Fruit fly (Drosophila melanogaster) whole organism, embryonic: ENCODE results near the gene Phb1.

Experiments used
- CG10267 ChIP-seq: fragments of 200-800 bp; sonication (Bioruptor generic); optimal IDR thresholded peaks from 2 replicates; lab custom pipeline; 2018; ENCODE audit warnings: missing biosample characterization, mild to moderate bottlenecking, missing genetic modification characterization, moderate library complexity
- CG10462 ChIP-seq: fragments of 200-800 bp; sonication (Bioruptor generic); optimal IDR thresholded peaks from 2 replicates; lab custom pipeline; 2016; ENCODE audit warnings: missing biosample characterization, missing genetic modification characterization
- CG11398 ChIP-seq: fragments of 200-800 bp; sonication (Bioruptor generic); optimal IDR thresholded peaks from 2 replicates; lab custom pipeline; 2016; ENCODE audit warnings: missing biosample characterization, missing genetic modification characterization
- CG12071 ChIP-seq: fragments of 200-800 bp; sonication (Bioruptor generic); optimal IDR thresholded peaks from 3 replicates; lab custom pipeline; 2018; ENCODE audit warnings: missing biosample characterization, mild to moderate bottlenecking, missing genetic modification characterization
- CG12744 ChIP-seq: fragments of 200-800 bp; sonication (Bioruptor generic); optimal IDR thresholded peaks from 2 replicates; lab custom pipeline; 2016; ENCODE audit warnings: missing biosample characterization, missing genetic modification characterization
- CG12769 ChIP-seq: fragments of 200-800 bp; sonication (Bioruptor generic); optimal IDR thresholded peaks from 2 replicates; lab custom pipeline; 2019; ENCODE audit warnings: missing biosample characterization, mild to moderate bottlenecking, missing genetic modification characterization, moderate library complexity
- CG13894 ChIP-seq: fragments of 200-800 bp; sonication (Bioruptor generic); optimal IDR thresholded peaks from 3 replicates; lab custom pipeline; 2018; ENCODE audit warnings: missing biosample characterization, mild to moderate bottlenecking, missing genetic modification characterization, moderate library complexity
- CG15479 ChIP-seq: fragments of 200-800 bp; sonication (Bioruptor generic); optimal IDR thresholded peaks from 3 replicates; lab custom pipeline; 2019; ENCODE audit warnings: missing biosample characterization, mild to moderate bottlenecking, missing genetic modification characterization, moderate library complexity
- CG15514 ChIP-seq: fragments of 200-800 bp; sonication (Bioruptor generic); optimal IDR thresholded peaks from 3 replicates; lab custom pipeline; 2017; ENCODE audit warnings: missing biosample characterization, missing genetic modification characterization, mild to moderate bottlenecking, moderate library complexity, missing genetic modification reagents
- CG17186 ChIP-seq: fragments of 200-800 bp; sonication (Bioruptor generic); optimal IDR thresholded peaks from 3 replicates; lab custom pipeline; 2017; ENCODE audit warnings: missing biosample characterization, missing genetic modification reagents, missing genetic modification characterization
- CG17912 ChIP-seq: fragments of 200-800 bp; sonication (Bioruptor generic); optimal IDR thresholded peaks from 2 replicates; lab custom pipeline; 2018; ENCODE audit warnings: missing biosample characterization, mild to moderate bottlenecking, missing genetic modification characterization
- CG18011 ChIP-seq: fragments of 200-800 bp; sonication (Bioruptor generic); optimal IDR thresholded peaks from 2 replicates; lab custom pipeline; 2017; ENCODE audit warnings: missing biosample characterization, missing genetic modification characterization, mild to moderate bottlenecking, moderate library complexity, missing genotype
- CG1832 ChIP-seq: fragments of 200-800 bp; sonication (Bioruptor generic); optimal IDR thresholded peaks from 2 replicates; lab custom pipeline; 2017; ENCODE audit warnings: missing biosample characterization, mild to moderate bottlenecking, missing genetic modification characterization, inconsistent platforms
- CG18599 ChIP-seq: fragments of 200-800 bp; sonication (Bioruptor generic); optimal IDR thresholded peaks from 3 replicates; lab custom pipeline; 2017; ENCODE audit warnings: missing biosample characterization, missing genetic modification characterization, mild to moderate bottlenecking, moderate library complexity, missing genetic modification reagents
- CG18619 ChIP-seq: fragments of 200-800 bp; sonication (Bioruptor generic); optimal IDR thresholded peaks from 3 replicates; lab custom pipeline; 2017; ENCODE audit warnings: missing biosample characterization, mild to moderate bottlenecking, missing genetic modification characterization
- CG33213 ChIP-seq: fragments of 200-800 bp; sonication (Bioruptor generic); optimal IDR thresholded peaks from 3 replicates; lab custom pipeline; 2016; ENCODE audit warnings: missing biosample characterization, missing genetic modification characterization
- CG4360 ChIP-seq: fragments of 200-800 bp; sonication (Bioruptor generic); IDR thresholded peaks from 2 replicates; pipeline ENCODE4 v1.3.6; 2022; ENCODE audit warnings: missing biosample characterization, missing genetic modification characterization
- CG5180 ChIP-seq: fragments of 200-800 bp; sonication (Bioruptor generic); optimal IDR thresholded peaks from 3 replicates; lab custom pipeline; 2017; ENCODE audit warnings: missing biosample characterization, missing genetic modification characterization, mild to moderate bottlenecking, moderate library complexity, missing genetic modification reagents
- CG8765 ChIP-seq: fragments of 200-800 bp; sonication (Bioruptor generic); IDR thresholded peaks from 2 replicates; pipeline ENCODE4 v1.3.6; 2022; ENCODE audit warnings: missing biosample characterization, missing genetic modification characterization
- CG9876 ChIP-seq: fragments of 200-800 bp; sonication (Bioruptor generic); optimal IDR thresholded peaks from 2 replicates; lab custom pipeline; 2016; ENCODE audit warnings: missing biosample characterization, missing genetic modification characterization
- CTCF ChIP-seq: fragments of 200-800 bp; sonication (Bioruptor generic); optimal IDR thresholded peaks from 2 replicates; lab custom pipeline; 2017; ENCODE audit warnings: missing biosample characterization, mild to moderate bottlenecking, missing genetic modification characterization, moderate library complexity
- CrebB ChIP-seq: fragments of 200-800 bp; sonication (Bioruptor generic); optimal IDR thresholded peaks from 3 replicates; lab custom pipeline; 2018; ENCODE audit warnings: missing biosample characterization, mild to moderate bottlenecking, missing genetic modification characterization
- Dll ChIP-seq: fragments of 200-800 bp; sonication (Bioruptor generic); IDR thresholded peaks from 4 replicates; pipeline ENCODE4 v1.3.6; 2022; ENCODE audit warnings: missing biosample characterization, missing genetic modification characterization; ENCODE audit not compliant: partially characterized antibody
- GATAe ChIP-seq: fragments of 200-800 bp; sonication (Bioruptor generic); conservative IDR thresholded peaks from 2 replicates; pipeline ENCODE4 v1.3.6; 2022; ENCODE audit warnings: missing biosample characterization, missing genetic modification characterization
- Lpt ChIP-seq: fragments of >200 bp; optimal IDR thresholded peaks from 2 replicates; lab custom pipeline; 2018; ENCODE audit warnings: missing biosample characterization, missing genetic modification characterization
- Mrtf ChIP-seq: fragments of 200-800 bp; sonication (Bioruptor generic); IDR thresholded peaks from 3 replicates; pipeline ENCODE4 v1.3.6; 2022; ENCODE audit warnings: missing biosample characterization, missing genetic modification characterization
- Scr ChIP-seq: fragments of 200-800 bp; sonication (Bioruptor generic); IDR thresholded peaks from 2 replicates; pipeline ENCODE4 v1.3.6; 2022; ENCODE audit warnings: missing biosample characterization, missing genetic modification characterization; ENCODE audit not compliant: partially characterized antibody
- abd-A ChIP-seq: fragments of 200-800 bp; sonication (Bioruptor generic); optimal IDR thresholded peaks from 3 replicates; lab custom pipeline; 2019; ENCODE audit warnings: missing biosample characterization, mild to moderate bottlenecking, missing genetic modification characterization, moderate library complexity
- ac ChIP-seq: fragments of 200-800 bp; sonication (Bioruptor generic); optimal IDR thresholded peaks from 3 replicates; lab custom pipeline; 2017; ENCODE audit warnings: missing biosample characterization, mild to moderate bottlenecking, missing genetic modification characterization
- bigmax ChIP-seq: fragments of 200-800 bp; sonication (Bioruptor generic); optimal IDR thresholded peaks from 2 replicates; lab custom pipeline; 2018; ENCODE audit warnings: missing biosample characterization, mild to moderate bottlenecking, missing genetic modification characterization
- br ChIP-seq: fragments of >200 bp; optimal IDR thresholded peaks from 2 replicates; lab custom pipeline; 2017
- danr ChIP-seq: fragments of 200-800 bp; sonication (Bioruptor generic); IDR thresholded peaks from 2 replicates; pipeline ENCODE4 v1.3.6; 2022; ENCODE audit warnings: missing biosample characterization, missing genetic modification characterization
- dimm ChIP-seq: fragments of 200-800 bp; sonication (Bioruptor generic); IDR thresholded peaks from 2 replicates; pipeline ENCODE4 v1.3.6; 2022; ENCODE audit warnings: missing biosample characterization, missing genetic modification characterization
- hb ChIP-seq: fragments of 200-800 bp; sonication (Bioruptor generic); IDR thresholded peaks from 3 replicates; pipeline ENCODE4 v1.3.6; 2022; ENCODE audit warnings: missing biosample characterization, missing genetic modification characterization; ENCODE audit not compliant: partially characterized antibody
- ken ChIP-seq: fragments of 200-800 bp; sonication (Bioruptor generic); IDR thresholded peaks from 3 replicates; pipeline ENCODE4 v1.3.6; 2022; ENCODE audit warnings: missing biosample characterization, missing genetic modification characterization
- klu ChIP-seq: fragments of 200-800 bp; sonication (Bioruptor generic); IDR thresholded peaks from 2 replicates; pipeline ENCODE4 v1.3.6; 2022; ENCODE audit warnings: missing biosample characterization, missing genetic modification characterization
- lola ChIP-seq, 3 experiments: fragments of >200 bp in 2 of 3; fragments of 200-800 bp in 1 of 3; sonication (Bioruptor generic) in 1 of 3; optimal IDR thresholded peaks; 2 replicates each; lab custom pipeline; 2017 to 2019; ENCODE audit warnings: missing biosample characterization in 3 of 3, missing genetic modification characterization in 3 of 3, mild to moderate bottlenecking in 1 of 3, moderate library complexity in 1 of 3
- lov ChIP-seq, 2 experiments: fragments of 200-800 bp in 1 of 2; fragments of >200 bp in 1 of 2; sonication (Bioruptor generic) in 1 of 2; IDR thresholded peaks in 1 of 2; optimal IDR thresholded peaks in 1 of 2; 2 replicates in 1 of 2; 3 replicates in 1 of 2; pipeline versions ENCODE4 v1.3.6 to Lab custom; 2017 to 2022; ENCODE audit warnings: missing biosample characterization in 1 of 2, missing genetic modification characterization in 1 of 2
- maf-S ChIP-seq: fragments of 200-800 bp; sonication (Bioruptor generic); optimal IDR thresholded peaks from 2 replicates; lab custom pipeline; 2016; ENCODE audit warnings: missing biosample characterization, missing genetic modification characterization
- mirr ChIP-seq: fragments of 200-800 bp; sonication (Bioruptor generic); optimal IDR thresholded peaks from 3 replicates; lab custom pipeline; 2018; ENCODE audit warnings: missing biosample characterization, mild to moderate bottlenecking, missing genetic modification characterization
- mld ChIP-seq: fragments of 200-800 bp; sonication (Bioruptor generic); IDR thresholded peaks from 3 replicates; pipeline ENCODE4 v1.3.6; 2022; ENCODE audit warnings: missing biosample characterization, missing genetic modification characterization; ENCODE audit not compliant: partially characterized antibody
- nau ChIP-seq: fragments of 200-800 bp; sonication (Bioruptor generic); optimal IDR thresholded peaks from 3 replicates; lab custom pipeline; 2017; ENCODE audit warnings: missing biosample characterization, mild to moderate bottlenecking, missing genetic modification characterization, missing genetic modification reagents
- phol ChIP-seq: fragments of 200-800 bp; sonication (Bioruptor generic); optimal IDR thresholded peaks from 3 replicates; lab custom pipeline; 2018; ENCODE audit warnings: missing biosample characterization, mild to moderate bottlenecking, missing genetic modification characterization, moderate library complexity
- sens-2 ChIP-seq: fragments of 200-800 bp; sonication (Bioruptor generic); IDR thresholded peaks from 2 replicates; pipeline ENCODE4 v1.3.6; 2022; ENCODE audit warnings: missing biosample characterization, missing genetic modification characterization
- tx ChIP-seq: fragments of 200-800 bp; sonication (Bioruptor generic); optimal IDR thresholded peaks from 2 replicates; lab custom pipeline; 2016; ENCODE audit warnings: missing biosample characterization, missing genetic modification characterization
- vvl ChIP-seq: fragments of 200-800 bp; sonication (Bioruptor generic); IDR thresholded peaks from 2 replicates; pipeline ENCODE4 v1.3.6; 2022; ENCODE audit warnings: missing biosample characterization, missing genetic modification characterization
- wor ChIP-seq: fragments of 200-800 bp; sonication (Bioruptor generic); IDR thresholded peaks from 2 replicates; pipeline ENCODE4 v1.3.6; 2022; ENCODE audit warnings: missing biosample characterization, missing genetic modification characterization
- z ChIP-seq: fragments of 200-800 bp; sonication (Bioruptor generic); IDR thresholded peaks from 3 replicates; pipeline ENCODE4 v1.3.6; 2022; ENCODE audit warnings: missing biosample characterization, missing genetic modification characterization
- zfh2 ChIP-seq: fragments of 200-800 bp; sonication (Bioruptor generic); optimal IDR thresholded peaks from 2 replicates; lab custom pipeline; 2016; ENCODE audit warnings: missing biosample characterization, missing genetic modification characterization

The Phb1 gene

dm6 chr2L:19141435-19142126 lies 17.9 kb upstream of the Phb1 start (continued):
- TF ChIP-seq maf-S = peak; percentile 56
- no peak for TF ChIP-seq CG4360
- TF ChIP-seq CG18011 (GFP tag; lab: Kevin White, UChicago) = peak; percentile 52
- TF ChIP-seq ken = no peak
- no peak for TF ChIP-seq Dll
- peak; percentile 53 for TF ChIP-seq CG33213 (GFP tag; lab: Kevin White, UChicago)
- TF ChIP-seq Mrtf (GFP tag; lab: Robert Waterston, UW) = 0 out of 3 replicates have a peak, but pooled peaks have one; percentile 43
- TF ChIP-seq CG18619 (GFP tag; lab: Kevin White, UChicago) = peak; percentile 74
- TF ChIP-seq tx (GFP tag; lab: Kevin White, UChicago) = peak; percentile 53
- peak; percentile 56 for TF ChIP-seq CG12744 (GFP tag; lab: Kevin White, UChicago)
- peak in 1 of 3 experiments; percentile 86 for TF ChIP-seq lola (GFP tag; optimal IDR thresholded peaks at IDR 0.05; lab: Kevin White, UChicago)
- no peak for TF ChIP-seq GATAe (GFP tag; lab: Robert Waterston, UW)
- no peak for TF ChIP-seq hb (GFP tag; lab: Robert Waterston, UW)
- TF ChIP-seq CTCF (GFP tag; lab: Kevin White, UChicago) = no peak
- no peak for TF ChIP-seq CG8765 (GFP tag; lab: Robert Waterston, UW)
- peak; percentile 47 for TF ChIP-seq CG5180 (GFP tag; lab: Kevin White, UChicago)
- TF ChIP-seq mirr (GFP tag; lab: Kevin White, UChicago) = no peak
- no peak for TF ChIP-seq sens-2 (GFP tag; lab: Robert Waterston, UW)
- TF ChIP-seq dimm = no peak
- TF ChIP-seq CG17186 = no peak
- peak; percentile 7; the same call in 1 of the 2 replicates for TF ChIP-seq vvl (GFP tag; lab: Robert Waterston, UW)
- peak; percentile 60 for TF ChIP-seq CG15514 (GFP tag; lab: Kevin White, UChicago)
- TF ChIP-seq danr = 0 out of 2 replicates have a peak, but pooled peaks have one; percentile 21
- peak; percentile 46 for TF ChIP-seq CG11398 (GFP tag; lab: Kevin White, UChicago)
- no peak for TF ChIP-seq CG15479 (GFP tag; lab: Kevin White, UChicago)
- no peak for TF ChIP-seq CG9876 (GFP tag; lab: Kevin White, UChicago)
- peak; percentile 49 for TF ChIP-seq CG12769 (tag; lab: Kevin White, UChicago)
- no peak for TF ChIP-seq mld (GFP tag; lab: Robert Waterston, UW)
- peak; percentile 54 for TF ChIP-seq abd-A
- TF ChIP-seq CG10462 (GFP tag; lab: Kevin White, UChicago) = peak; percentile 8
- no peak for TF ChIP-seq br (lab: Kevin White, UChicago)
- TF ChIP-seq CG18599 = peak; percentile 76
- peak; percentile 80 for TF ChIP-seq phol (tag; lab: Kevin White, UChicago)
- TF ChIP-seq lov (optimal IDR thresholded peaks at IDR 0.05; lab: Kevin White, UChicago) = no peak
- no peak for TF ChIP-seq lov (GFP tag; IDR thresholded peaks at IDR 0.05; lab: Robert Waterston, UW)
- peak; percentile 52 for TF ChIP-seq CG12071 (GFP tag; lab: Kevin White, UChicago)
- TF ChIP-seq CG13894 (tag; lab: Kevin White, UChicago) = peak; percentile 62
- TF ChIP-seq CG10267 (tag; lab: Kevin White, UChicago) = peak; percentile 68
- TF ChIP-seq bigmax (GFP tag; lab: Kevin White, UChicago) = no peak
- peak; percentile 42 for TF ChIP-seq CG1832 (GFP tag; lab: Kevin White, UChicago)
- TF ChIP-seq nau (GFP tag; lab: Kevin White, UChicago) = peak; percentile 75
- TF ChIP-seq ac (GFP tag; lab: Kevin White, UChicago) = no peak
- no peak for TF ChIP-seq CG17912 (GFP tag; lab: Kevin White, UChicago)
- TF ChIP-seq wor (GFP tag; lab: Robert Waterston, UW) = peak; percentile 27; the same call in 1 of the 2 replicates
- peak; percentile 66 for TF ChIP-seq zfh2
- TF ChIP-seq Lpt = no peak
- no peak for TF ChIP-seq Scr (GFP tag; lab: Robert Waterston, UW)
- peak; percentile 23; the same call in 1 of the 2 replicates for TF ChIP-seq klu (GFP tag; lab: Robert Waterston, UW)
- TF ChIP-seq CrebB (tag; lab: Kevin White, UChicago) = peak; percentile 48
- no peak for TF ChIP-seq z (GFP tag; lab: Robert Waterston, UW)
